Fruit fly (Drosophila melanogaster): ENCODE data around the gene CG15545.

Gene CG15545

DNA sequence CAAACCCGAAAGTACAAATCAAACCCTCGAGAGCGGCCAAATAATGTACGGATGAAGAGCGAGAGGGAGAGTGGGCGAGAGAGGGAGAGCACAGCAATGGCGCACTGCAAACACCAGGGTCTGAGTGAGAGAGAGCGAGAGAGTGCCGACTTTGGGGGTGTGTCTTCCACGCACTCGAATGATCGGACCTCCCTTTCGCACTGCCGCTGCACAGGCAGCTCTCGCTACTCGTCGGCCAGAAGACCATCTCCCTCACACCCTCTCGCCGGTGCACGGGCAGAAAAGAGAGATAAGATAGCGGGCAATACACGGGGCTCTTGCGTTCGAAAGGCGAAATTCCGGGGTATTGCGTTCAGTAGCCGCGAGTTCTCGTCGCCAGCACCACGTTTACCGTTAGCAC is 40.3 kb upstream of the CG15545 start, which contains the start of gene Ptx1 (continued):
- TF ChIP-seq CG17829 (tag; optimal IDR thresholded peaks at IDR 0.05), result peak; percentile 40
- peak; percentile 58 for TF ChIP-seq twi (tag; optimal IDR thresholded peaks at IDR 0.05)
- TF ChIP-seq yki (optimal IDR thresholded peaks at IDR 0.05), result peak; percentile 74
- TF ChIP-seq CG6683 (GFP tag; optimal IDR thresholded peaks at IDR 0.05), result no peak
- TF ChIP-seq CG17328 (GFP tag; IDR thresholded peaks at IDR 0.05), result 0 out of 2 replicates have a peak, but pooled peaks have one; percentile 17
- peak in 1 of 3 experiments; percentile 47 for TF ChIP-seq Stat92E (GFP tag; optimal IDR thresholded peaks at IDR 0.05)
- TF ChIP-seq row (GFP tag; IDR thresholded peaks at IDR 0.05), result 0 out of 3 replicates have a peak, but pooled peaks have one; percentile 18
- TF ChIP-seq nom (GFP tag; optimal IDR thresholded peaks at IDR 0.05), result no peak
- TF ChIP-seq CG8924 (tag; optimal IDR thresholded peaks at IDR 0.05), result no peak
- no peak for TF ChIP-seq bab2 (GFP tag; optimal IDR thresholded peaks at IDR 0.05)
- no peak for TF ChIP-seq CG8765 (GFP tag; IDR thresholded peaks at IDR 0.05)
- TF ChIP-seq unc-4 (GFP tag; IDR thresholded peaks at IDR 0.05; ENCODE audit: partially characterized antibody), result peak; percentile 34; the same call in 1 of the 2 replicates
- no peak for TF ChIP-seq CG31365 (tag; optimal IDR thresholded peaks at IDR 0.05)
- no peak for TF ChIP-seq CG18011 (GFP tag; optimal IDR thresholded peaks at IDR 0.05)
- peak; percentile 83 for TF ChIP-seq nerfin-1 (tag; optimal IDR thresholded peaks at IDR 0.05)
- peak; percentile 39 for TF ChIP-seq CG10543 (GFP tag; optimal IDR thresholded peaks at IDR 0.05)
- TF ChIP-seq CG4360 (GFP tag; IDR thresholded peaks at IDR 0.05), result no peak
- no peak for TF ChIP-seq sens-2 (GFP tag; IDR thresholded peaks at IDR 0.05)
- TF ChIP-seq CG17385 (GFP tag; optimal IDR thresholded peaks at IDR 0.05), result no peak
- TF ChIP-seq tna (GFP tag; IDR thresholded peaks at IDR 0.05; ENCODE audit: partially characterized antibody), result peak; percentile 66
- TF ChIP-seq Trl (optimal IDR thresholded peaks at IDR 0.05), result peak; percentile 81 to 89
- TF ChIP-seq Trl (GFP tag; optimal IDR thresholded peaks at IDR 0.05), result peak; percentile 52
- no peak for TF ChIP-seq tio (GFP tag; optimal IDR thresholded peaks at IDR 0.05)
- peak; percentile 27 for TF ChIP-seq sug (tag; optimal IDR thresholded peaks at IDR 0.05)
- TF ChIP-seq dimm (GFP tag; IDR thresholded peaks at IDR 0.05), result no peak
- TF ChIP-seq Hmr (GFP tag; optimal IDR thresholded peaks at IDR 0.05), result peak; percentile 26
- TF ChIP-seq vnd (GFP tag; IDR thresholded peaks at IDR 0.05; ENCODE audit: partially characterized antibody), result peak; percentile 68
- no peak for TF ChIP-seq wor (GFP tag; IDR thresholded peaks at IDR 0.05)
- TF ChIP-seq CG10654 (GFP tag; optimal IDR thresholded peaks at IDR 0.05), result no peak
- no peak for TF ChIP-seq CG1603 (tag; optimal IDR thresholded peaks at IDR 0.05)
- TF ChIP-seq sqz (GFP tag; optimal IDR thresholded peaks at IDR 0.05), result no peak
- TF ChIP-seq da (GFP tag; optimal IDR thresholded peaks at IDR 0.05), result no peak
- TF ChIP-seq CG4404 (GFP tag; IDR thresholded peaks at IDR 0.05), result no peak
- TF ChIP-seq CG2712 (tag; optimal IDR thresholded peaks at IDR 0.05), result peak; percentile 30
- peak; percentile 9 for TF ChIP-seq CG9876 (GFP tag; optimal IDR thresholded peaks at IDR 0.05)
- TF ChIP-seq lab (GFP tag; optimal IDR thresholded peaks at IDR 0.05), result peak; percentile 63
- TF ChIP-seq her (GFP tag; optimal IDR thresholded peaks at IDR 0.05), result no peak
- TF ChIP-seq CG6791 (GFP tag; IDR thresholded peaks at IDR 0.05; ENCODE audit: partially characterized antibody), result peak; percentile 63; the same call in 2 of the 3 replicates
- peak; percentile 56 for TF ChIP-seq gcm (GFP tag; optimal IDR thresholded peaks at IDR 0.05)
- TF ChIP-seq usp (GFP tag; optimal IDR thresholded peaks at IDR 0.05), result no peak
- TF ChIP-seq CG12659 (GFP tag; optimal IDR thresholded peaks at IDR 0.05), result no peak
- peak; percentile 80 for TF ChIP-seq sna (GFP tag; IDR thresholded peaks at IDR 0.05; ENCODE audit: partially characterized antibody)
- TF ChIP-seq vvl (GFP tag; IDR thresholded peaks at IDR 0.05), result 0 out of 2 replicates have a peak, but pooled peaks have one; percentile 26
- TF ChIP-seq bigmax (GFP tag; optimal IDR thresholded peaks at IDR 0.05), result no peak
- 0 out of 3 replicates have a peak, but pooled peaks have one; percentile 47 for TF ChIP-seq z (GFP tag; IDR thresholded peaks at IDR 0.05)
- TF ChIP-seq Chrac-16 (GFP tag; optimal IDR thresholded peaks at IDR 0.05), result peak; percentile 2
- no peak for TF ChIP-seq CG3281 (GFP tag; optimal IDR thresholded peaks at IDR 0.05)
- TF ChIP-seq Pdp1 (GFP tag; optimal IDR thresholded peaks at IDR 0.05), result no peak
- no peak for TF ChIP-seq shn (GFP tag; optimal IDR thresholded peaks at IDR 0.05)
- TF ChIP-seq rib (GFP tag; IDR thresholded peaks at IDR 0.05), result 0 out of 2 replicates have a peak, but pooled peaks have one; percentile 31
